Worm (Caenorhabditis elegans) whole organism, L1 larva: ENCODE measurements around the gene far-6.

Source experiments
- aly-2 ChIP-seq: fragments of 150-350 bp; optimal IDR thresholded peaks from 2 replicates; lab custom pipeline; 2014; ENCODE audit warnings: missing biosample characterization, missing genetic modification characterization
- blmp-1 ChIP-seq: fragments of 150-350 bp; optimal IDR thresholded peaks from 2 replicates; lab custom pipeline; 2014; ENCODE audit warnings: missing biosample characterization, missing genetic modification characterization
- ceh-82 ChIP-seq, 3 experiments: fragments of 150-350 bp in 1 of 3; sonication (generic microtip) in 2 of 3; optimal IDR thresholded peaks; 2 replicates each; lab custom pipeline; 2014 to 2017; ENCODE audit warnings: missing biosample characterization in 3 of 3, missing genetic modification characterization in 3 of 3
- efl-1 ChIP-seq, 4 experiments: fragments of 150-350 bp; optimal IDR thresholded peaks in 3 of 4; peaks in 1 of 4; 1 replicate in 1 of 4; 2 replicates in 3 of 4; lab custom pipeline; 2014; ENCODE audit warnings: missing biosample characterization in 2 of 4, missing genetic modification characterization in 2 of 4, missing genetic modification reagents in 2 of 4
- hlh-17 ChIP-seq: fragments of 200-800 bp; sonication (Bioruptor generic); optimal IDR thresholded peaks from 2 replicates; lab custom pipeline; 2018; ENCODE audit warnings: missing genetic modification characterization, mild to moderate bottlenecking, missing compliant biosample characterization, moderate library complexity, borderline replicate concordance
- lin-39 ChIP-seq: fragments of 150-350 bp; optimal IDR thresholded peaks from 2 replicates; lab custom pipeline; 2014; ENCODE audit warnings: missing biosample characterization, missing genetic modification reagents, missing genetic modification characterization
- lsy-2 ChIP-seq, 2 experiments: fragments of 150-350 bp; optimal IDR thresholded peaks; 2 replicates each; lab custom pipeline; 2014; ENCODE audit warnings: missing biosample characterization in 2 of 2, missing genetic modification characterization in 2 of 2
- nhr-12 ChIP-seq: sonication (generic microtip); optimal IDR thresholded peaks from 2 replicates; lab custom pipeline; 2017; ENCODE audit warnings: missing biosample characterization, missing genetic modification characterization
- nhr-237 ChIP-seq: fragments of 150-350 bp; optimal IDR thresholded peaks from 2 replicates; lab custom pipeline; 2014; ENCODE audit warnings: missing biosample characterization, missing genetic modification characterization
- pax-3 ChIP-seq: fragments of 200-800 bp; sonication (Bioruptor generic); optimal IDR thresholded peaks from 2 replicates; lab custom pipeline; 2018; ENCODE audit warnings: mild to moderate bottlenecking, missing genetic modification characterization, moderate library complexity, missing compliant biosample characterization
- skn-1 ChIP-seq: fragments of 150-350 bp; optimal IDR thresholded peaks from 2 replicates; lab custom pipeline; 2014; ENCODE audit warnings: missing biosample characterization, missing genetic modification characterization
- xbp-1 ChIP-seq: sonication (generic microtip); optimal IDR thresholded peaks from 2 replicates; lab custom pipeline; 2016; ENCODE audit warnings: missing genetic modification characterization, missing compliant biosample characterization
- zag-1 ChIP-seq: fragments of 150-350 bp; optimal IDR thresholded peaks from 2 replicates; lab custom pipeline; 2014; ENCODE audit warnings: missing biosample characterization, missing genetic modification characterization
- ztf-11 ChIP-seq, 2 experiments: sonication (generic microtip); optimal IDR thresholded peaks; 2 replicates each; lab custom pipeline; 2016 to 2017; ENCODE audit warnings: missing genetic modification characterization in 2 of 2, missing biosample characterization in 1 of 2, missing compliant biosample characterization in 1 of 2

ce11 chrIV:13330547-13330946 lies 2.4 kb downstream of the far-6 start:
- no peak for TF ChIP-seq zag-1 (tag; lab: Kevin White, UChicago)
- TF ChIP-seq lin-39 = no peak
- no peak for TF ChIP-seq ztf-11 (tag; optimal IDR thresholded peaks at IDR 0.05; lab: Kevin White, UChicago)
- no peak for TF ChIP-seq xbp-1 (tag; lab: Kevin White, UChicago)
- TF ChIP-seq skn-1 = no peak
- no peak for TF ChIP-seq hlh-17 (GFP tag; lab: Kevin White, UChicago)
- no peak for TF ChIP-seq pax-3 (tag; lab: Kevin White, UChicago)
- no peak for TF ChIP-seq lsy-2 (tag; optimal IDR thresholded peaks at IDR 0.05; lab: Kevin White, UChicago)
- no peak for TF ChIP-seq aly-2 (tag; lab: Kevin White, UChicago)
- no peak for TF ChIP-seq efl-1 (optimal IDR thresholded peaks at IDR 0.05; lab: Kevin White, UChicago)
- TF ChIP-seq efl-1 (GFP tag; optimal IDR thresholded peaks at IDR 0.05 in 1 of 2; lab: Kevin White, UChicago) = peak in 1 of 2 experiments; percentile 53
- no peak for TF ChIP-seq nhr-12 (tag; lab: Kevin White, UChicago)
- no peak for TF ChIP-seq blmp-1
- no peak for TF ChIP-seq nhr-237
- TF ChIP-seq ceh-82 (tag; optimal IDR thresholded peaks at IDR 0.05; lab: Kevin White, UChicago) = no peak
